Worm (Caenorhabditis elegans) whole organism, early embryonic: ENCODE measurements around the gene sdz-24.

Source experiments
- B0310.2 ChIP-seq: sonication (generic microtip); optimal IDR thresholded peaks from 2 replicates; lab custom pipeline; 2016; ENCODE audit warnings: mild to moderate bottlenecking, missing genetic modification characterization, missing compliant biosample characterization
- F13C5.2 ChIP-seq: sonication (generic microtip); optimal IDR thresholded peaks from 2 replicates; lab custom pipeline; 2017; ENCODE audit warnings: mild to moderate bottlenecking, missing genetic modification characterization, inconsistent platforms, missing compliant biosample characterization
- aly-1 ChIP-seq: sonication (generic microtip); optimal IDR thresholded peaks from 2 replicates; lab custom pipeline; 2016; ENCODE audit warnings: missing genetic modification characterization, missing compliant biosample characterization
- ama-1 ChIP-seq: fragments of 150-350 bp; optimal IDR thresholded peaks from 2 replicates; lab custom pipeline; 2014
- ceh-13 ChIP-seq: fragments of 200-800 bp; sonication (Bioruptor generic); optimal IDR thresholded peaks from 2 replicates; lab custom pipeline; 2018; ENCODE audit warnings: mild to moderate bottlenecking, missing genetic modification characterization, missing compliant biosample characterization
- ceh-36 ChIP-seq: sonication (generic microtip); optimal IDR thresholded peaks from 2 replicates; lab custom pipeline; 2016; ENCODE audit warnings: missing genetic modification characterization, inconsistent platforms, missing compliant biosample characterization
- ets-7 ChIP-seq: sonication (generic microtip); optimal IDR thresholded peaks from 2 replicates; lab custom pipeline; 2016; ENCODE audit warnings: missing genotype, missing genetic modification characterization, missing compliant biosample characterization
- flt-1 ChIP-seq: fragments of 200-800 bp; sonication (Bioruptor generic); IDR thresholded peaks from 2 replicates; pipeline ENCODE4 v1.3.6; 2022; ENCODE audit warnings: missing genetic modification characterization, missing compliant biosample characterization
- hmbx-1 ChIP-seq: sonication (generic microtip); optimal IDR thresholded peaks from 2 replicates; lab custom pipeline; 2016; ENCODE audit warnings: mild to moderate bottlenecking, missing genetic modification characterization, missing compliant biosample characterization
- hmg-4 ChIP-seq: fragments of 200-800 bp; sonication (Bioruptor generic); optimal IDR thresholded peaks from 2 replicates; lab custom pipeline; 2018; ENCODE audit warnings: mild to moderate bottlenecking, missing genetic modification characterization, missing compliant biosample characterization
- hnd-1 ChIP-seq: sonication (generic microtip); optimal IDR thresholded peaks from 2 replicates; lab custom pipeline; 2016; ENCODE audit warnings: missing genetic modification characterization, missing compliant biosample characterization
- pes-1 ChIP-seq: fragments of 200-800 bp; sonication (Bioruptor generic); IDR thresholded peaks from 2 replicates; pipeline ENCODE4 v1.3.6; 2022; ENCODE audit warnings: missing genetic modification reagents, missing genetic modification characterization, missing compliant biosample characterization
- scrt-1 ChIP-seq: fragments of 200-800 bp; sonication (Bioruptor generic); IDR thresholded peaks from 2 replicates; pipeline ENCODE4 v1.3.6; 2022; ENCODE audit warnings: missing genetic modification characterization, missing compliant biosample characterization
- sea-1 ChIP-seq: fragments of 200-800 bp; sonication (Bioruptor generic); conservative IDR thresholded peaks from 2 replicates; pipeline ENCODE4 v1.3.6; 2022; ENCODE audit warnings: missing genetic modification characterization, missing compliant biosample characterization
- tbx-11 ChIP-seq: fragments of 200-800 bp; sonication (Bioruptor generic); IDR thresholded peaks from 2 replicates; pipeline ENCODE4 v1.3.6; 2022; ENCODE audit warnings: missing genetic modification characterization, missing compliant biosample characterization
- tbx-37 ChIP-seq: fragments of 200-800 bp; sonication (Bioruptor generic); conservative IDR thresholded peaks from 2 replicates; pipeline ENCODE4 v1.3.6; 2022; ENCODE audit warnings: missing genetic modification reagents, missing genetic modification characterization, missing compliant biosample characterization
- tra-4 ChIP-seq: sonication (generic microtip); optimal IDR thresholded peaks from 2 replicates; lab custom pipeline; 2017; ENCODE audit warnings: missing genetic modification characterization, missing compliant biosample characterization

The sdz-24 gene

DNA sequence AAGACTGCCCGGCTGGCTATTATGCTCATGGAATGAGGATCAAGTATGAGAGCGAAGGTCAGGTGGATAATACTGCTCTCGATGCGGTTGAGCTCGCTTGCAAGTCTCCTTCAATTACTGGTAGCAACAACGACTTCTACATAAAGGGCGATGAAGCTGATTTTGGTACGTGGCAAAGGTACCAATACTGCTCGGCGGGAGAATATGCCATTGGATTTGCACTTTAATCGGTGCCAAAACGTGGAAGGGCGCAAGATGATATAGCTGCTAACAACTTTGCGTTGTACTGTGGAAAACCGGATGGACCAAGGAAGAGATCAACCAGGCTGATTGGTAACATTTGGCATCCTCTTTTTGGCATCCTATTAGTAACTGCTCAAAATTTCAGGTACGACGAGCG lies 9.4 kb downstream of the sdz-24 start:
- TF ChIP-seq ama-1 (lab: Kevin White, UChicago) (no peak), ets-7 (tag; lab: Kevin White, UChicago) (no peak), scrt-1 (GFP tag; lab: Robert Waterston, UW) (no peak), tra-4 (tag; lab: Kevin White, UChicago) (no peak), aly-1 (tag; lab: Kevin White, UChicago) (no peak), ceh-36 (tag; lab: Kevin White, UChicago) (no peak), tbx-37 (GFP tag; lab: Robert Waterston, UW) (no peak)

DNA sequence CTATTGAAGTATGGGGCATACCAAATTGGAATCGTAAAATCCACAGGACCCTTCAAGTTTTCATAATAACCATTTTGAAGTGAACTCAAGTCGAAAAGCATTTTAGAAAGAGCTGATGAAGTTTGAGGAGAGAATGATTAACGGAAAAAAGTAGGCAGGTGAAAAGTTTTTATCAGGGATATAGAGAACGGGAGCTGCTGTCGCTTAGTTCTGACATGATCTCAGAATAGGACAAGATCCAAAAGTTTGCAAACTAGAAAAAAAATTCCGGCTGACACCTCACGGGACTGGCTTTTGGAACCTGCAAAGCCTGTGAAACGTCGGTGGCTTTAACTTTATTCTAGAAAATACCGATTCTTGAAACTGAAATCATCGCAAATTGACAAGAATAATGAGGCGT lies 12.6 kb downstream of the sdz-24 start, which contains the start of gene sri-46:
Gene sri-46, minus strand, starts transcription at position 101 of the 400 bp plus-strand sequence.
- TF ChIP-seq ets-7 (tag; lab: Kevin White, UChicago) (no peak), ama-1 (lab: Kevin White, UChicago) (no peak), F13C5.2 (tag; lab: Kevin White, UChicago) (no peak), pes-1 (GFP tag; lab: Robert Waterston, UW) (no peak), sea-1 (no peak), tbx-11 (GFP tag; lab: Robert Waterston, UW) (no peak), ceh-13 (GFP tag; lab: Kevin White, UChicago) (no peak), B0310.2 (tag; lab: Kevin White, UChicago) (no peak), tra-4 (tag; lab: Kevin White, UChicago) (no peak), tbx-37 (GFP tag; lab: Robert Waterston, UW) (no peak), scrt-1 (GFP tag; lab: Robert Waterston, UW) (no peak)

DNA sequence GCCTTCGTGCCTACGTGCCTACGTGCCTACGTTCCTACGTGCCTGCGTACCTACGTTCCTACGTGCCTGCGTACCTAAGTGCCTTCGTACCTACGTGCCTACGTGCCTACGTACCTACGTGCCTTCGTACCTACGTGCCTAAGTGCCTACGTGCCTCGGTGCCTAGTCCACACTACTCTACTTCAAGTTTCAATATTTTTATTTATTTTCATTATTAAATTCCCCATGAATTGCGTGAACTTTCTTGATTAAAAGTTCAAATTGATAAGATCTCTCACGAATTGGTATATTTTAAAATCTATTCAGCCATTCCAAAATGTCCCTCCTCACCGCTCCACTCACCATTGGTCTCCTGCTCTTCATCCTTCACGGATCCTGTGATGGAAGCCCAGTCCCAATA lies 15.6 kb downstream of the sdz-24 start, which contains the start of gene Y39F10C.3:
Gene Y39F10C.3, plus strand, starts transcription at position 301 of the 400 bp plus-strand sequence.
- TF ChIP-seq ceh-36 (tag; lab: Kevin White, UChicago) (no peak), sea-1 (no peak), F13C5.2 (tag; lab: Kevin White, UChicago) (no peak), ceh-13 (GFP tag; lab: Kevin White, UChicago) (no peak), hmg-4 (GFP tag; lab: Kevin White, UChicago) (no peak), pes-1 (GFP tag; lab: Robert Waterston, UW) (no peak), aly-1 (tag; lab: Kevin White, UChicago) (no peak), tbx-37 (GFP tag; lab: Robert Waterston, UW) (no peak), scrt-1 (GFP tag; lab: Robert Waterston, UW) (no peak)

DNA sequence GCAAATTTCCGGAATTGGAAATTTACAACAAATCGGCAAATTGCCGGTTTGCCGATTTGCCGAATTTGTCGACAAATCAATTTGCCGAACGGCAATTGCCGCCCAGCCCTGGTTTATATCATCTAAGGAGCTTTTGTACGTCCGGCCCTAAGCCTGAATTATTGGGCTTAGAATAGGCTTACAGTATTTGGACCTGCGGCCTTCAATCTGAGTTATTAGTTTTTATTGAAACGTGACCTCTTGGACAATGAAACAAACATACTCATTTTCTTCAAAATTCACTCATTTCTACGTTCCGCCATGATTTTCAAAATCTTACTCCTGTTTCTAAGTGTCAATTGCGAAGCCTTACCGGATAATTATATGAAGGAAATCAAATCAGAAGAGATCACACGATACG lies 16.8 kb downstream of the sdz-24 start, which contains the start of gene Y39F10C.1:
Gene Y39F10C.1, plus strand, starts transcription at position 301 of the 400 bp plus-strand sequence.
- TF ChIP-seq hmbx-1 (tag; lab: Kevin White, UChicago) (no peak), hnd-1 (tag; lab: Kevin White, UChicago) (no peak), tbx-11 (GFP tag; lab: Robert Waterston, UW) (no peak), hmg-4 (GFP tag; lab: Kevin White, UChicago) (no peak), tra-4 (tag; lab: Kevin White, UChicago) (no peak), ets-7 (tag; lab: Kevin White, UChicago) (no peak), aly-1 (tag; lab: Kevin White, UChicago) (no peak), F13C5.2 (tag; lab: Kevin White, UChicago) (no peak), scrt-1 (GFP tag; lab: Robert Waterston, UW) (no peak), tbx-37 (GFP tag; lab: Robert Waterston, UW) (no peak), B0310.2 (tag; lab: Kevin White, UChicago) (no peak), ama-1 (lab: Kevin White, UChicago) (no peak), pes-1 (GFP tag; lab: Robert Waterston, UW) (no peak), flt-1 (GFP tag; lab: Robert Waterston, UW) (no peak), sea-1 (no peak)

DNA sequence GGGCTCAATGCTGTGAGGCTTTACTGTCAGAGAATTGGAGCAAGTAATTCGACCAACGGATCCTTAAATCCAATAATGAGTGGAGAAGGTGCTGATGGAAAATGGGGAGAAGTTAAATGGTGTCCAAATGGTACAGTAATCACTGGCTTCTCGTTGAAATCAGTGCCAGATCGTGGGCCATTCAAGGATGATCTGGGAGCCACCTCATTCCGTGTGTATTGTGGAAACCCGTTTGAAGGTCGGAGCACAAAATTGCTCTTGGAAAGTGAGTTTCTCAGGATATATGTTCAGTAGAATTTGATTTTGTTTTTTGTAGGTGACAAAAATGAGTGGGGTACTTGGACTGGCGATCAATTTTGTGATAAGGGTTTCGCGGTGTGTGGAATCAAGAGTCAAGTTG lies 17.4 kb downstream of the sdz-24 start:
- TF ChIP-seq hmg-4 (GFP tag; lab: Kevin White, UChicago) (no peak), hmbx-1 (tag; lab: Kevin White, UChicago) (no peak), tra-4 (tag; lab: Kevin White, UChicago) (no peak), hnd-1 (tag; lab: Kevin White, UChicago) (no peak)

DNA sequence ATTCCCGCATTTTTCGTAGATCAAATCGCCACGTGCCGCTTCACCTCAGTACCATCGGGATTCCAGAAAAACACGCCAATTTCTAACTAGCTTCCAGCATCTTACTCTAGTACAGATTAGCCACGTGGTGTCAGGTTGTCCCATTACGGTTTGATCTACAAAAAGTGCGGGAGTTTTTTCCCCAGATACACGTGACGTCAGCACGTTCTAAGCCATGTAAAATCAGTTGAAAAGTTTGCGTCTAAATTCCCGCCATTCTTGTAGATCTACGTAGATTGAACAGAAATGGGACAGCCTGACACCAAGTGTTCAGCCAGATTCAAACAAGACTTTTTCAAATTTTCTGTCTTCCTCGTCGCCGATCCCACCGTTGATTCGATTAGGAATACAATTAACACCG lies 20.1 kb downstream of the sdz-24 start, which contains the start of gene T02H6.9:
Gene T02H6.9, plus strand, starts transcription at position 301 of the 400 bp plus-strand sequence.
- no peak for TF ChIP-seq tbx-11 (GFP tag; lab: Robert Waterston, UW)
- TF ChIP-seq aly-1 (tag; lab: Kevin White, UChicago): no peak
- TF ChIP-seq tra-4 (tag; lab: Kevin White, UChicago): no peak
- no peak for TF ChIP-seq hnd-1 (tag; lab: Kevin White, UChicago)
- no peak for TF ChIP-seq scrt-1 (GFP tag; lab: Robert Waterston, UW)
- TF ChIP-seq F13C5.2 (tag; lab: Kevin White, UChicago): no peak
- no peak for TF ChIP-seq ets-7 (tag; lab: Kevin White, UChicago)
- TF ChIP-seq pes-1 (GFP tag; lab: Robert Waterston, UW): no peak
- no peak for TF ChIP-seq hmbx-1 (tag; lab: Kevin White, UChicago)
- TF ChIP-seq ceh-13 (GFP tag; lab: Kevin White, UChicago): no peak
- TF ChIP-seq tbx-37 (GFP tag; lab: Robert Waterston, UW): no peak
- TF ChIP-seq B0310.2 (tag; lab: Kevin White, UChicago): no peak
- no peak for TF ChIP-seq ceh-36 (tag; lab: Kevin White, UChicago)
- TF ChIP-seq hmg-4 (GFP tag; lab: Kevin White, UChicago): no peak
- no peak for TF ChIP-seq ama-1 (lab: Kevin White, UChicago)
- no peak for TF ChIP-seq sea-1
- TF ChIP-seq flt-1 (GFP tag; lab: Robert Waterston, UW): no peak

DNA sequence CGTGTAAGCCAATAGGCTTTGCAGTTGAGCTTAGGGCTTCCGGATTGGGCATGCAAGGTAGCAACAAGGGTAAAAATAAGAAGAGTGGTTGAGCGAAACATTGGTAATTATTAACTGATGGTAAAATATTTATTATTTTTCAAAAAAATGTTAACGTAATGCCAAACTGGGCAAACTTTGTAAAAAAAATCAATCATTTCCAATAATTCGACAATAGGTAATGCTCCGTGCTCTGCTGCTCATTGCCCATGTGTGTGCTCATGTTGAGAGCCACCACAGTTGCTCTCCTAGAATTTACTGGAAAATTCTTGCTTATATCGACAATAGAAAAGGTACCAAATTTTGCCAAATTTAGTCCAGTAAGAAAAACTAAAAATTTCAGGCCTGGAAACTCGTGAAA lies 22.1 kb downstream of the sdz-24 start, which contains the start of the genes T02H6.10 and T02H6.8:
Gene T02H6.10, minus strand, starts transcription at position 101 of the 400 bp plus-strand sequence.
Gene T02H6.8, plus strand, starts transcription at position 221 of the 400 bp plus-strand sequence.
- TF ChIP-seq B0310.2 (tag; lab: Kevin White, UChicago) (no peak), flt-1 (GFP tag; lab: Robert Waterston, UW) (no peak), ama-1 (lab: Kevin White, UChicago) (no peak), F13C5.2 (tag; lab: Kevin White, UChicago) (no peak), ceh-36 (tag; lab: Kevin White, UChicago) (no peak)
